Fruit fly (Drosophila melanogaster): ENCODE data around the gene Ir94a.

dm6 chr3R:22121220-22121619 is 8.0 kb downstream of the Ir94a start:
- no peak for TF ChIP-seq CG6808 (GFP tag; optimal IDR thresholded peaks at IDR 0.05)
- no peak for TF ChIP-seq CG11762 (GFP tag; optimal IDR thresholded peaks at IDR 0.05; ENCODE audit: insufficient read depth)
- TF ChIP-seq CG6276 (GFP tag; optimal IDR thresholded peaks at IDR 0.05) = no peak
- no peak for TF ChIP-seq net (GFP tag; optimal IDR thresholded peaks at IDR 0.05)
- no peak for TF ChIP-seq Lpt (GFP tag; optimal IDR thresholded peaks at IDR 0.05)
- TF ChIP-seq Sox14 (GFP tag; optimal IDR thresholded peaks at IDR 0.05) = no peak
- TF ChIP-seq CG31627 (GFP tag; optimal IDR thresholded peaks at IDR 0.05) = no peak
- TF ChIP-seq CG8319 (GFP tag; optimal IDR thresholded peaks at IDR 0.05) = no peak
- no peak for TF ChIP-seq eg (GFP tag; IDR thresholded peaks at IDR 0.05)
- TF ChIP-seq CG6792 (GFP tag; optimal IDR thresholded peaks at IDR 0.05) = no peak
